Worm (Caenorhabditis elegans) whole organism, L2 larva: ENCODE results near the gene H43E16.1.

Experiments
- alr-1 ChIP-seq: fragments of 150-350 bp; optimal IDR thresholded peaks from 2 replicates; lab custom pipeline; 2014; ENCODE audit warnings: missing biosample characterization, missing genetic modification characterization
- mdl-1 ChIP-seq, 2 experiments: fragments of 150-350 bp in 1 of 2; sonication (generic microtip) in 1 of 2; optimal IDR thresholded peaks; 2 replicates each; lab custom pipeline; 2017; ENCODE audit warnings: missing biosample characterization in 2 of 2, missing genetic modification characterization in 2 of 2

DNA sequence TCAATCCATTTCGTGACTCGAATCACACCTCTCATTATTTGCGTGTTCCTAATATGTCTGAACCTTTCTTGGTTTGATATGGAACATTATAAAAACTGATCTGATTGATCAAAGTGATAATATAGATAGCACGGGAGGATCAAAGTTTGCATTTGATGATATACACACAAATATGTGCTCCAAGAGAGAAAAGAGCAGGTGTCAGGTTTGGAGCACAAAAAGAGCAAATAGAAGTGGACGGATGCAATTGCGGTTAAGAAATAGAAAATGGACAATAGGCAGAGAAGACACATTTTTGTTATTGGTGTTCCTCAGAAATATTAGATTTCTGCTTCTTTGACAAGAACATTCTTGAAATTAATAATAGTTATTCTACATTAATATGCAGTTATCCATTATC is 24.7 kb downstream of the H43E16.1 start, which contains the start of gene C18H9.1:
- no peak for TF ChIP-seq mdl-1 (tag; optimal IDR thresholded peaks at IDR 0.05; lab: Kevin White, UChicago)
- no peak for TF ChIP-seq alr-1 (tag; lab: Kevin White, UChicago)
